Worm (Caenorhabditis elegans) whole organism, young adult: ENCODE measurements around the gene dhrr-1.

Source experiments
- B0035.1 ChIP-seq: sonication (generic microtip); optimal IDR thresholded peaks from 2 replicates; lab custom pipeline; 2016; ENCODE audit warnings: missing genetic modification characterization, mild to moderate bottlenecking, missing compliant biosample characterization, missing genotype, missing genetic modification reagents
- B0261.1 ChIP-seq: sonication (generic microtip); optimal IDR thresholded peaks from 2 replicates; lab custom pipeline; 2016; ENCODE audit warnings: mild to moderate bottlenecking, missing genetic modification characterization, moderate library complexity, missing compliant biosample characterization
- B0336.3 ChIP-seq: fragments of 200-800 bp; sonication (Bioruptor generic); IDR thresholded peaks from 2 replicates; pipeline ENCODE4 v1.3.6; 2022; ENCODE audit warnings: missing genetic modification characterization, missing compliant biosample characterization
- C17E4.6 ChIP-seq: fragments of 200-800 bp; sonication (Bioruptor generic); IDR thresholded peaks from 2 replicates; pipeline ENCODE4 v1.3.6; 2022; ENCODE audit warnings: missing genetic modification reagents, missing genetic modification characterization, missing compliant biosample characterization
- F22D6.2 ChIP-seq: sonication (generic microtip); optimal IDR thresholded peaks from 2 replicates; lab custom pipeline; 2016; ENCODE audit warnings: mild to moderate bottlenecking, missing genetic modification characterization, missing compliant biosample characterization
- F39B2.1 ChIP-seq: fragments of 200-800 bp; sonication (Bioruptor generic); IDR thresholded peaks from 2 replicates; pipeline ENCODE4 v1.3.6; 2022; ENCODE audit warnings: missing genetic modification reagents, missing genetic modification characterization, missing compliant biosample characterization
- F49E8.2 ChIP-seq: sonication (generic microtip); optimal IDR thresholded peaks from 3 replicates; lab custom pipeline; 2017; ENCODE audit warnings: missing genetic modification characterization, mild to moderate bottlenecking, missing compliant biosample characterization, antibody characterized with exemption, moderate library complexity; ENCODE audit not compliant: insufficient read depth
- F52B5.7 ChIP-seq: sonication (generic microtip); optimal IDR thresholded peaks from 2 replicates; lab custom pipeline; 2016; ENCODE audit warnings: mild to moderate bottlenecking, missing genetic modification characterization, missing compliant biosample characterization
- F55B11.4 ChIP-seq: sonication (generic microtip); optimal IDR thresholded peaks from 2 replicates; lab custom pipeline; 2016; ENCODE audit warnings: missing compliant biosample characterization, missing genetic modification characterization, borderline replicate concordance; ENCODE audit not compliant: insufficient read depth
- F57C9.4 ChIP-seq: sonication (generic microtip); optimal IDR thresholded peaks from 2 replicates; lab custom pipeline; 2017; ENCODE audit warnings: mild to moderate bottlenecking, missing genetic modification characterization, missing compliant biosample characterization
- K11D2.4 ChIP-seq: fragments of 200-800 bp; sonication (Bioruptor generic); IDR thresholded peaks from 2 replicates; pipeline ENCODE4 v1.3.6; 2022; ENCODE audit warnings: missing genetic modification reagents, missing genetic modification characterization, missing compliant biosample characterization
- Y53F4B.3 ChIP-seq: fragments of 200-800 bp; sonication (Bioruptor generic); IDR thresholded peaks from 2 replicates; pipeline ENCODE4 v1.3.6; 2022; ENCODE audit warnings: missing genetic modification reagents, missing genetic modification characterization, missing compliant biosample characterization
- Y56A3A.18 ChIP-seq: fragments of 200-800 bp; sonication (Bioruptor generic); IDR thresholded peaks from 2 replicates; pipeline ENCODE4 v1.3.6; 2022; ENCODE audit warnings: missing genetic modification reagents, missing genetic modification characterization, missing compliant biosample characterization
- ama-1 ChIP-seq, 3 experiments: fragments of 150-350 bp in 1 of 3; sonication (generic microtip) in 2 of 3; optimal IDR thresholded peaks; 2 replicates each; lab custom pipeline; 2014 to 2018; ENCODE audit warnings: missing biosample characterization in 2 of 3, missing genetic modification characterization in 2 of 3, missing genetic modification reagents in 2 of 3
- atf-7 ChIP-seq: sonication (generic microtip); optimal IDR thresholded peaks from 2 replicates; lab custom pipeline; 2017; ENCODE audit warnings: mild to moderate bottlenecking, missing genetic modification characterization, missing compliant biosample characterization
- attf-3 ChIP-seq: fragments of 200-800 bp; sonication (Bioruptor generic); conservative IDR thresholded peaks from 2 replicates; pipeline ENCODE4 v1.3.6; 2022; ENCODE audit warnings: missing genetic modification reagents, missing genetic modification characterization, missing compliant biosample characterization
- attf-5 ChIP-seq: fragments of 200-800 bp; sonication (Bioruptor generic); optimal IDR thresholded peaks from 2 replicates; lab custom pipeline; 2018; ENCODE audit warnings: mild to moderate bottlenecking, missing genetic modification characterization, missing compliant biosample characterization
- bed-1 ChIP-seq: fragments of 200-800 bp; sonication (Bioruptor generic); IDR thresholded peaks from 2 replicates; pipeline ENCODE4 v1.3.6; 2022; ENCODE audit warnings: missing genetic modification reagents, missing genetic modification characterization, missing compliant biosample characterization
- bed-2 ChIP-seq: fragments of 200-800 bp; sonication (Bioruptor generic); IDR thresholded peaks from 2 replicates; pipeline ENCODE4 v1.3.6; 2022; ENCODE audit warnings: missing genetic modification reagents, missing genetic modification characterization, missing compliant biosample characterization
- ccch-3 ChIP-seq: fragments of 200-800 bp; sonication (Bioruptor generic); optimal IDR thresholded peaks from 2 replicates; lab custom pipeline; 2018; ENCODE audit warnings: mild to moderate bottlenecking, missing genetic modification characterization, missing compliant biosample characterization
- cebp-2 ChIP-seq: fragments of 200-800 bp; sonication (Bioruptor generic); IDR thresholded peaks from 2 replicates; pipeline ENCODE4 v1.3.6; 2022; ENCODE audit warnings: missing genetic modification characterization, missing compliant biosample characterization
- ceh-100 ChIP-seq: fragments of 200-800 bp; sonication (Bioruptor generic); IDR thresholded peaks from 2 replicates; pipeline ENCODE4 v1.3.6; 2022; ENCODE audit warnings: missing genetic modification reagents, missing genetic modification characterization, missing compliant biosample characterization
- ceh-27 ChIP-seq: fragments of 200-800 bp; sonication (Bioruptor generic); optimal IDR thresholded peaks from 2 replicates; lab custom pipeline; 2018; ENCODE audit warnings: mild to moderate bottlenecking, missing genetic modification characterization, moderate library complexity, missing compliant biosample characterization
- ceh-58 ChIP-seq: fragments of 200-800 bp; sonication (Bioruptor generic); IDR thresholded peaks from 2 replicates; pipeline ENCODE4 v1.3.6; 2022; ENCODE audit warnings: missing genetic modification characterization, missing compliant biosample characterization
- ceh-91 ChIP-seq: fragments of 200-800 bp; sonication (Bioruptor generic); IDR thresholded peaks from 2 replicates; pipeline ENCODE4 v1.3.6; 2022; ENCODE audit warnings: missing genetic modification reagents, missing genetic modification characterization, missing compliant biosample characterization
- ekl-4 ChIP-seq: fragments of 200-800 bp; sonication (Bioruptor generic); IDR thresholded peaks from 2 replicates; pipeline ENCODE4 v1.3.6; 2022; ENCODE audit warnings: missing genetic modification reagents, missing genetic modification characterization, missing compliant biosample characterization
- him-1 ChIP-seq: sonication (generic microtip); optimal IDR thresholded peaks from 2 replicates; lab custom pipeline; 2016; ENCODE audit warnings: missing genotype, missing genetic modification reagents, missing genetic modification characterization, missing compliant biosample characterization
- hlh-26 ChIP-seq: fragments of 200-800 bp; sonication (Bioruptor generic); conservative IDR thresholded peaks from 2 replicates; pipeline ENCODE4 v1.3.6; 2022; ENCODE audit warnings: missing genetic modification reagents, missing genetic modification characterization, missing compliant biosample characterization
- hsf-1 ChIP-seq: fragments of 200-800 bp; sonication (Bioruptor generic); IDR thresholded peaks from 2 replicates; pipeline ENCODE4 v1.3.6; 2022; ENCODE audit warnings: missing genetic modification reagents, missing genetic modification characterization, missing compliant biosample characterization
- lin-26 ChIP-seq: fragments of 200-800 bp; sonication (Bioruptor generic); IDR thresholded peaks from 2 replicates; pipeline ENCODE4 v1.3.6; 2022; ENCODE audit warnings: missing genetic modification reagents, missing genetic modification characterization, missing compliant biosample characterization
- lsy-27 ChIP-seq: sonication (generic microtip); optimal IDR thresholded peaks from 2 replicates; lab custom pipeline; 2017; ENCODE audit warnings: missing genetic modification characterization, mild to moderate bottlenecking, missing compliant biosample characterization, antibody characterized with exemption, missing genotype, borderline replicate concordance; ENCODE audit not compliant: insufficient read depth
- madf-10 ChIP-seq: sonication (generic microtip); optimal IDR thresholded peaks from 2 replicates; lab custom pipeline; 2016; ENCODE audit warnings: mild to moderate bottlenecking, missing genetic modification characterization, missing compliant biosample characterization
- madf-6 ChIP-seq: fragments of 200-800 bp; sonication (Bioruptor generic); IDR thresholded peaks from 2 replicates; pipeline ENCODE4 v1.3.6; 2022; ENCODE audit warnings: missing genetic modification reagents, missing genetic modification characterization, missing compliant biosample characterization
- nfya-2 ChIP-seq: fragments of 200-800 bp; sonication (Bioruptor generic); IDR thresholded peaks from 2 replicates; pipeline ENCODE4 v1.3.6; 2022; ENCODE audit warnings: missing genetic modification reagents, missing genetic modification characterization, missing compliant biosample characterization
- nhr-80 ChIP-seq: sonication (generic microtip); optimal IDR thresholded peaks from 2 replicates; lab custom pipeline; 2016; ENCODE audit warnings: missing genetic modification characterization, missing compliant biosample characterization
- nhr-90 ChIP-seq: sonication (generic microtip); optimal IDR thresholded peaks from 2 replicates; lab custom pipeline; 2016; ENCODE audit warnings: missing genotype, mild to moderate bottlenecking, missing genetic modification characterization, missing compliant biosample characterization
- pha-4 ChIP-seq: fragments of 150-350 bp; sonication (generic microtip); optimal IDR thresholded peaks from 2 replicates; lab custom pipeline; 2014; ENCODE audit warnings: missing biosample characterization, missing genetic modification reagents, missing genetic modification characterization
- repo-1 ChIP-seq: sonication (generic microtip); optimal IDR thresholded peaks from 2 replicates; lab custom pipeline; 2017; ENCODE audit warnings: mild to moderate bottlenecking, missing genetic modification characterization, missing compliant biosample characterization
- sdz-38 ChIP-seq: sonication (generic microtip); optimal IDR thresholded peaks from 2 replicates; lab custom pipeline; 2016; ENCODE audit warnings: missing genotype, missing genetic modification characterization, missing compliant biosample characterization
- snpc-4 ChIP-seq, 5 experiments: fragments of 150-350 bp in 1 of 5; sonication (generic microtip) in 4 of 5; optimal IDR thresholded peaks; 2 replicates each; lab custom pipeline; 2014 to 2018; ENCODE audit warnings: missing genetic modification characterization in 5 of 5, missing biosample characterization in 3 of 5, antibody characterized with exemption in 2 of 5, mild to moderate bottlenecking in 2 of 5, missing compliant biosample characterization in 2 of 5, missing genotype in 2 of 5, moderate library complexity in 2 of 5, missing genetic modification reagents in 1 of 5
- somi-1 ChIP-seq: fragments of 200-800 bp; sonication (Bioruptor generic); optimal IDR thresholded peaks from 2 replicates; lab custom pipeline; 2018; ENCODE audit warnings: mild to moderate bottlenecking, missing genetic modification characterization, missing compliant biosample characterization
- tbp1 ChIP-seq: fragments of 200-800 bp; sonication (Bioruptor generic); optimal IDR thresholded peaks from 2 replicates; lab custom pipeline; 2018; ENCODE audit warnings: mild to moderate bottlenecking, missing genetic modification characterization, missing compliant biosample characterization
- tbx-9 ChIP-seq: sonication (generic microtip); optimal IDR thresholded peaks from 2 replicates; lab custom pipeline; 2016; ENCODE audit warnings: borderline replicate concordance, missing genetic modification characterization, inconsistent platforms, missing compliant biosample characterization
- unc-62 ChIP-seq: fragments of 150-350 bp; optimal IDR thresholded peaks from 2 replicates; lab custom pipeline; 2014; ENCODE audit warnings: missing biosample characterization, missing genetic modification reagents, missing genetic modification characterization
- zim-3 ChIP-seq: sonication (generic microtip); optimal IDR thresholded peaks from 2 replicates; lab custom pipeline; 2017; ENCODE audit warnings: mild to moderate bottlenecking, missing genetic modification characterization, moderate library complexity, missing compliant biosample characterization
- ztf-26 ChIP-seq: sonication (generic microtip); optimal IDR thresholded peaks from 2 replicates; lab custom pipeline; 2017; ENCODE audit warnings: missing genetic modification characterization, missing compliant biosample characterization

Gene dhrr-1

ce11 chrIII:8983135-8983534 lies 38.7 kb downstream of the dhrr-1 start:
- no peak for TF ChIP-seq lsy-27 (tag; lab: Kevin White, UChicago)
- TF ChIP-seq F52B5.7 (tag; lab: Kevin White, UChicago), result peak; percentile 24
- TF ChIP-seq F57C9.4 (tag; lab: Kevin White, UChicago), result no peak
- TF ChIP-seq zim-3 (tag; lab: Kevin White, UChicago), result peak; percentile 19
- TF ChIP-seq bed-1 (GFP tag; lab: Robert Waterston, UW), result no peak
- 0 out of 2 replicates have a peak, but pooled peaks have one; percentile 16 for TF ChIP-seq K11D2.4 (GFP tag; lab: Robert Waterston, UW)
- no peak for TF ChIP-seq ccch-3 (GFP tag; lab: Kevin White, UChicago)
- no peak for TF ChIP-seq B0035.1 (tag; lab: Kevin White, UChicago)
- TF ChIP-seq tbx-9 (tag; lab: Kevin White, UChicago), result no peak

ce11 chrIII:8983811-8984210 lies 39.4 kb downstream of the dhrr-1 start:
- TF ChIP-seq nhr-90 (tag; lab: Kevin White, UChicago), result peak; percentile 8
- TF ChIP-seq ztf-26, result peak; percentile 19
- peak; percentile 36 for TF ChIP-seq tbp1 (GFP tag; lab: Kevin White, UChicago)
- TF ChIP-seq somi-1, result peak; percentile 60
- TF ChIP-seq B0261.1 (tag; lab: Kevin White, UChicago), result no peak
- no peak for TF ChIP-seq ceh-91
- peak; percentile 39; the same call in 1 of the 2 replicates for TF ChIP-seq hsf-1 (GFP tag; lab: Robert Waterston, UW)
- TF ChIP-seq Y56A3A.18 (GFP tag; lab: Robert Waterston, UW), result no peak
- TF ChIP-seq K11D2.4 (GFP tag; lab: Robert Waterston, UW), result peak; percentile 39; the same call in 1 of the 2 replicates
- TF ChIP-seq ama-1 (optimal IDR thresholded peaks at IDR 0.05; lab: Kevin White, UChicago), result peak; percentile 49
- no peak for TF ChIP-seq ama-1 (GFP tag; optimal IDR thresholded peaks at IDR 0.05; lab: Kevin White, UChicago)
- TF ChIP-seq ceh-27, result peak; percentile 31
- no peak for TF ChIP-seq pha-4 (tag; lab: Kevin White, UChicago)

- TF ChIP-seq snpc-4 (GFP tag; optimal IDR thresholded peaks at IDR 0.05; lab: Kevin White, UChicago), result no peak
- no peak for TF ChIP-seq snpc-4 (tag; optimal IDR thresholded peaks at IDR 0.05; lab: Kevin White, UChicago)
- TF ChIP-seq C17E4.6 (GFP tag; lab: Robert Waterston, UW), result no peak
- no peak for TF ChIP-seq nfya-2 (GFP tag; lab: Robert Waterston, UW)
- no peak for TF ChIP-seq ceh-58 (GFP tag; lab: Robert Waterston, UW)
- no peak for TF ChIP-seq unc-62 (GFP tag; lab: Kevin White, UChicago)
- no peak for TF ChIP-seq attf-3 (GFP tag; lab: Robert Waterston, UW)
- no peak for TF ChIP-seq repo-1 (tag; lab: Kevin White, UChicago)
- TF ChIP-seq F49E8.2 (tag; lab: Kevin White, UChicago), result no peak
- no peak for TF ChIP-seq B0336.3 (GFP tag; lab: Robert Waterston, UW)
- no peak for TF ChIP-seq ceh-100
- peak; percentile 11 for TF ChIP-seq nhr-80 (tag; lab: Kevin White, UChicago)
- no peak for TF ChIP-seq ekl-4 (GFP tag; lab: Robert Waterston, UW)
- TF ChIP-seq F22D6.2 (tag; lab: Kevin White, UChicago), result no peak
- TF ChIP-seq lin-26 (GFP tag; lab: Robert Waterston, UW), result no peak
- no peak for TF ChIP-seq bed-2
- no peak for TF ChIP-seq F55B11.4 (tag; lab: Kevin White, UChicago)
- no peak for TF ChIP-seq sdz-38 (tag; lab: Kevin White, UChicago)
- 0 out of 2 replicates have a peak, but pooled peaks have one; percentile 22 for TF ChIP-seq hsf-1 (GFP tag; lab: Robert Waterston, UW)
- TF ChIP-seq attf-5, result no peak
- 0 out of 2 replicates have a peak, but pooled peaks have one; percentile 49 for TF ChIP-seq F39B2.1 (GFP tag; lab: Robert Waterston, UW)
- no peak for TF ChIP-seq Y53F4B.3 (GFP tag; lab: Robert Waterston, UW)
- TF ChIP-seq cebp-2, result no peak
- TF ChIP-seq him-1 (tag; lab: Kevin White, UChicago), result no peak
- TF ChIP-seq atf-7 (tag; lab: Kevin White, UChicago), result no peak
- no peak for TF ChIP-seq hlh-26 (GFP tag; lab: Robert Waterston, UW)
- peak; percentile 6; the same call in 1 of the 2 replicates for TF ChIP-seq madf-6 (GFP tag; lab: Robert Waterston, UW)
- TF ChIP-seq madf-10 (tag; lab: Kevin White, UChicago), result no peak
Measured at ce11 chrIII:8984412-8984811, 40.0 kb downstream of the dhrr-1 start.
